Fruit fly (Drosophila melanogaster) whole organism, wandering third instar larva: ENCODE data around the gene Inx5.

Experiments used
- Dif ChIP-seq: fragments of 200-275, 200-300 bp; sonication (Bioruptor generic); optimal IDR thresholded peaks from 2 replicates; lab custom pipeline; 2018; ENCODE audit warnings: missing biosample characterization, missing genetic modification characterization; ENCODE audit not compliant: partially characterized antibody
- HLH106 ChIP-seq: fragments of 200-800 bp; optimal IDR thresholded peaks from 3 replicates; lab custom pipeline; 2019; ENCODE audit warnings: missing biosample characterization, mild to moderate bottlenecking, missing genetic modification characterization, moderate library complexity
- OdsH ChIP-seq: fragments of 200-800 bp; sonication (Bioruptor generic); optimal IDR thresholded peaks from 2 replicates; lab custom pipeline; 2016; ENCODE audit warnings: missing biosample characterization, mild to moderate bottlenecking, missing genetic modification characterization
- Sp1 ChIP-seq: fragments of 200-800 bp; sonication (Bioruptor generic); optimal IDR thresholded peaks from 3 replicates; lab custom pipeline; 2019; ENCODE audit warnings: missing biosample characterization, mild to moderate bottlenecking, missing genetic modification characterization, moderate library complexity
- Vsx2 ChIP-seq: fragments of 200-300, 225-300 bp; sonication (Bioruptor generic); optimal IDR thresholded peaks from 2 replicates; lab custom pipeline; 2018; ENCODE audit warnings: missing biosample characterization, missing genetic modification characterization; ENCODE audit not compliant: partially characterized antibody
- br ChIP-seq: fragments of 200-800 bp; sonication (Bioruptor generic); optimal IDR thresholded peaks from 2 replicates; lab custom pipeline; 2016; ENCODE audit warnings: missing biosample characterization, missing genetic modification characterization
- brk ChIP-seq: fragments of 200-800 bp; sonication (Bioruptor generic); optimal IDR thresholded peaks from 2 replicates; lab custom pipeline; 2016; ENCODE audit warnings: missing biosample characterization, mild to moderate bottlenecking, missing genetic modification characterization
- dl ChIP-seq, 2 experiments: fragments of 175-275, 200-275 bp in 1 of 2; fragments of 200-275 bp in 1 of 2; sonication (Bioruptor generic); optimal IDR thresholded peaks; lab custom pipeline; 2018; ENCODE audit warnings: mild to moderate bottlenecking in 2 of 2, missing biosample characterization in 2 of 2, missing genetic modification characterization in 2 of 2, moderate library complexity in 2 of 2; ENCODE audit not compliant: partially characterized antibody in 2 of 2, insufficient read depth in 1 of 2
- foxo ChIP-seq, 2 experiments: fragments of 200-800 bp; sonication (Bioruptor generic); optimal IDR thresholded peaks; 2 replicates in 1 of 2; 3 replicates in 1 of 2; lab custom pipeline; 2016 to 2017; ENCODE audit warnings: missing biosample characterization in 2 of 2, missing genetic modification characterization in 2 of 2
- fru ChIP-seq: fragments of 200-800 bp; sonication (Bioruptor generic); optimal IDR thresholded peaks from 3 replicates; lab custom pipeline; 2016; ENCODE audit warnings: missing biosample characterization, mild to moderate bottlenecking, missing genetic modification characterization
- lola ChIP-seq: fragments of >200 bp; optimal IDR thresholded peaks from 2 replicates; lab custom pipeline; 2017; ENCODE audit warnings: missing biosample characterization, missing genetic modification characterization
- psq ChIP-seq: fragments of 200-800 bp; sonication (Bioruptor generic); optimal IDR thresholded peaks from 3 replicates; lab custom pipeline; 2017; ENCODE audit warnings: missing biosample characterization, mild to moderate bottlenecking, missing genetic modification characterization, moderate library complexity
- sv ChIP-seq: fragments of 200-800 bp; sonication (Bioruptor generic); optimal IDR thresholded peaks from 3 replicates; lab custom pipeline; 2016; ENCODE audit warnings: missing biosample characterization, missing genetic modification characterization
- usp ChIP-seq: fragments of >200 bp; optimal IDR thresholded peaks from 2 replicates; lab custom pipeline; 2017; ENCODE audit warnings: missing biosample characterization, missing genetic modification characterization

- TF ChIP-seq dl (GFP tag; optimal IDR thresholded peaks at IDR 0.05; lab: Kevin White, UChicago; ENCODE audit: insufficient read depth in 1 of 2, partially characterized antibody in 2 of 2) (no peak), br (GFP tag; lab: Kevin White, UChicago) (no peak), lola (GFP tag; lab: Kevin White, UChicago) (no peak), fru (GFP tag; lab: Kevin White, UChicago) (no peak), brk (GFP tag; lab: Kevin White, UChicago) (no peak), OdsH (GFP tag; lab: Kevin White, UChicago) (no peak), HLH106 (tag; lab: Kevin White, UChicago) (peak; percentile 25), usp (GFP tag; lab: Kevin White, UChicago) (no peak), psq (GFP tag; lab: Kevin White, UChicago) (peak; percentile 23), Vsx2 (GFP tag; lab: Kevin White, UChicago) (no peak), Sp1 (GFP tag; lab: Kevin White, UChicago) (peak; percentile 57), Dif (GFP tag; lab: Kevin White, UChicago) (no peak), foxo (GFP tag; optimal IDR thresholded peaks at IDR 0.05; lab: Kevin White, UChicago) (no peak), sv (GFP tag; lab: Kevin White, UChicago) (no peak)
These were observed 9.9 kb downstream of the Inx5 start for dm6 chrX:19160635-19161407.
